Fruit fly (Drosophila melanogaster) Kc167 (cell line): ENCODE results near the gene loh.

Source experiments
- h ChIP-seq: fragments of >200 bp; optimal IDR thresholded peaks from 3 replicates; lab custom pipeline; 2018; ENCODE audit warnings: missing external identifiers
- ttk ChIP-seq: sonication (Bioruptor generic); optimal IDR thresholded peaks from 2 replicates; lab custom pipeline; 2017; ENCODE audit warnings: missing external identifiers

DNA sequence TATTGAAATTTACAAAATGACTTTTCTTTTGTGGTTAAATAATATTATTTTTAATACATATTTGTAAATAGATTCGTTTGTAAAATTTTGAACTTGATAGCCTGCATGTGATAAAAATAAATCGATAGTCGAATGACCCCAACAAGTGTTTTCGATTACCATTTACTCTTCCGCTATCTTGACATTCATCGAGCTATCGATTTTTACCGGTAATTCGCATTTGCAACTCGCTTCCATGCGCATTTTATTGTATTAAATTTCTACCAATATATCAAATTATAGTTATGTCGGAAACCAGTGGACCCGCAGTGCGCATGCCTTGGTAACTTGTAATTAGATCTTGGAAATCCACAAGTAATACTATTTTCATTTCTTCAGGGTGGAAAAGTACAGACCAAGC, 23.4 kb upstream of the loh start, which contains the start of gene RfC3:
- no peak for TF ChIP-seq h (lab: Kevin White, UChicago)
- TF ChIP-seq ttk (lab: Kevin White, UChicago): no peak
